Fruit fly (Drosophila melanogaster) whole organism, embryonic: ENCODE data around the gene Pa1.

Experiments used
- Adf1 ChIP-seq: fragments of 200-800 bp; sonication (Bioruptor generic); IDR thresholded peaks from 2 replicates; pipeline ENCODE4 v1.3.6; 2022; ENCODE audit warnings: missing biosample characterization, missing genetic modification characterization
- Antp ChIP-seq: fragments of 200-800 bp; sonication (Bioruptor generic); optimal IDR thresholded peaks from 3 replicates; lab custom pipeline; 2016; ENCODE audit warnings: missing biosample characterization, missing genetic modification characterization
- Bgb ChIP-seq: fragments of 200-800 bp; sonication (Bioruptor generic); IDR thresholded peaks from 2 replicates; pipeline ENCODE4 v1.3.6; 2022; ENCODE audit warnings: missing biosample characterization, missing genetic modification characterization; ENCODE audit not compliant: partially characterized antibody
- CG1024 ChIP-seq: fragments of 200-800 bp; sonication (Bioruptor generic); IDR thresholded peaks from 2 replicates; pipeline ENCODE4 v1.3.6; 2022; ENCODE audit warnings: missing biosample characterization, missing genetic modification characterization
- CG10654 ChIP-seq: fragments of 200-800 bp; sonication (Bioruptor generic); optimal IDR thresholded peaks from 2 replicates; lab custom pipeline; 2016; ENCODE audit warnings: missing biosample characterization, missing genetic modification characterization
- CG11398 ChIP-seq: fragments of 200-800 bp; sonication (Bioruptor generic); optimal IDR thresholded peaks from 2 replicates; lab custom pipeline; 2016; ENCODE audit warnings: missing biosample characterization, missing genetic modification characterization
- CG1529 ChIP-seq: fragments of 200-800 bp; sonication (Bioruptor generic); optimal IDR thresholded peaks from 3 replicates; lab custom pipeline; 2018; ENCODE audit warnings: missing biosample characterization, missing genetic modification characterization
- CG17328 ChIP-seq: fragments of 200-800 bp; sonication (Bioruptor generic); IDR thresholded peaks from 2 replicates; pipeline ENCODE4 v1.3.6; 2022; ENCODE audit warnings: missing biosample characterization, missing genetic modification characterization
- CG17912 ChIP-seq: fragments of 200-800 bp; sonication (Bioruptor generic); optimal IDR thresholded peaks from 2 replicates; lab custom pipeline; 2018; ENCODE audit warnings: missing biosample characterization, mild to moderate bottlenecking, missing genetic modification characterization
- CG31441 ChIP-seq: fragments of 200-800 bp; sonication (Bioruptor generic); IDR thresholded peaks from 2 replicates; pipeline ENCODE4 v1.3.6; 2022; ENCODE audit warnings: missing biosample characterization, missing genetic modification characterization
- CG32532 ChIP-seq: fragments of 200-800 bp; sonication (Bioruptor generic); IDR thresholded peaks from 2 replicates; pipeline ENCODE4 v1.3.6; 2022; ENCODE audit warnings: missing biosample characterization, missing genetic modification characterization
- CG4404 ChIP-seq: fragments of 200-800 bp; sonication (Bioruptor generic); IDR thresholded peaks from 2 replicates; pipeline ENCODE4 v1.3.6; 2022; ENCODE audit warnings: missing biosample characterization, missing genetic modification characterization
- CG5953 ChIP-seq: fragments of 200-800 bp; sonication (Bioruptor generic); IDR thresholded peaks from 2 replicates; pipeline ENCODE4 v1.3.6; 2022; ENCODE audit warnings: missing biosample characterization, missing genetic modification characterization
- CG6175 ChIP-seq: fragments of 200-800 bp; sonication (Bioruptor generic); IDR thresholded peaks from 3 replicates; pipeline ENCODE4 v1.3.6; 2022; ENCODE audit warnings: missing biosample characterization, missing genetic modification characterization
- CTCF ChIP-seq: fragments of 200-800 bp; sonication (Bioruptor generic); optimal IDR thresholded peaks from 2 replicates; lab custom pipeline; 2017; ENCODE audit warnings: missing biosample characterization, mild to moderate bottlenecking, missing genetic modification characterization, moderate library complexity
- Chrac-16 ChIP-seq: fragments of 200-800 bp; sonication (Bioruptor generic); optimal IDR thresholded peaks from 3 replicates; lab custom pipeline; 2016; ENCODE audit warnings: missing biosample characterization, missing genetic modification characterization
- CrebB ChIP-seq: fragments of 200-800 bp; sonication (Bioruptor generic); optimal IDR thresholded peaks from 3 replicates; lab custom pipeline; 2018; ENCODE audit warnings: missing biosample characterization, mild to moderate bottlenecking, missing genetic modification characterization
- ERR ChIP-seq: fragments of 200-800 bp; sonication (Bioruptor generic); optimal IDR thresholded peaks from 2 replicates; lab custom pipeline; 2016; ENCODE audit warnings: missing biosample characterization, missing genetic modification characterization
- Ets97D ChIP-seq: fragments of 200-800 bp; sonication (Bioruptor generic); optimal IDR thresholded peaks from 3 replicates; lab custom pipeline; 2016; ENCODE audit warnings: missing biosample characterization, missing genetic modification characterization
- HLH3B ChIP-seq: fragments of 200-800 bp; sonication (Bioruptor generic); IDR thresholded peaks from 2 replicates; pipeline ENCODE4 v1.3.6; 2022; ENCODE audit warnings: missing biosample characterization, missing genetic modification characterization
- Hr39 ChIP-seq: fragments of >200 bp; optimal IDR thresholded peaks from 2 replicates; lab custom pipeline; 2017
- Lhr ChIP-seq: fragments of 200-800 bp; sonication (Bioruptor generic); optimal IDR thresholded peaks from 3 replicates; lab custom pipeline; 2017; ENCODE audit warnings: mild to moderate bottlenecking, missing biosample characterization, missing genetic modification reagents, missing genetic modification characterization
- Med ChIP-seq: fragments of 200-800 bp; sonication (Bioruptor generic); peaks from one replicate; lab custom pipeline; 2016; ENCODE audit warnings: missing biosample characterization, missing genetic modification characterization, mild to moderate bottlenecking, inconsistent platforms, moderate library complexity
- Pdp1 ChIP-seq, 2 experiments: fragments of 200-800 bp; sonication (Bioruptor generic); optimal IDR thresholded peaks; 3 replicates each; lab custom pipeline; 2016; ENCODE audit warnings: missing biosample characterization in 2 of 2, missing genetic modification characterization in 2 of 2, mild to moderate bottlenecking in 1 of 2, moderate library complexity in 1 of 2
- Poxn ChIP-seq: fragments of 200-800 bp; sonication (Bioruptor generic); IDR thresholded peaks from 2 replicates; pipeline ENCODE4 v1.3.6; 2022; ENCODE audit warnings: missing biosample characterization, missing genetic modification characterization
- Rx ChIP-seq: fragments of 200-800 bp; sonication (Bioruptor generic); IDR thresholded peaks from 2 replicates; pipeline ENCODE4 v1.3.6; 2022; ENCODE audit warnings: missing biosample characterization, missing genetic modification characterization
- Stat92E ChIP-seq, 3 experiments: fragments of >200 bp in 2 of 3; fragments of 200-800 bp in 1 of 3; sonication (Bioruptor generic) in 1 of 3; optimal IDR thresholded peaks; 2 replicates each; lab custom pipeline; 2017 to 2019; ENCODE audit warnings: missing biosample characterization in 3 of 3, missing genetic modification characterization in 3 of 3, mild to moderate bottlenecking in 1 of 3, moderate library complexity in 1 of 3
- ash1 ChIP-seq: fragments of 200-800 bp; sonication (Bioruptor generic); optimal IDR thresholded peaks from 2 replicates; lab custom pipeline; 2018; ENCODE audit warnings: missing biosample characterization, mild to moderate bottlenecking, missing genetic modification characterization
- bigmax ChIP-seq: fragments of 200-800 bp; sonication (Bioruptor generic); optimal IDR thresholded peaks from 2 replicates; lab custom pipeline; 2018; ENCODE audit warnings: missing biosample characterization, mild to moderate bottlenecking, missing genetic modification characterization
- bsh ChIP-seq, 2 experiments: fragments of 200-800 bp; sonication (Bioruptor generic); optimal IDR thresholded peaks; 2 replicates each; lab custom pipeline; 2017 to 2018; ENCODE audit warnings: mild to moderate bottlenecking in 2 of 2, missing biosample characterization in 2 of 2, missing genetic modification characterization in 2 of 2, moderate library complexity in 1 of 2
- croc ChIP-seq: fragments of 200-800 bp; sonication (Bioruptor generic); conservative IDR thresholded peaks from 3 replicates; pipeline ENCODE4 v1.3.6; 2022; ENCODE audit warnings: missing biosample characterization, missing genetic modification characterization
- cwo ChIP-seq: fragments of 200-800 bp; sonication (Bioruptor generic); optimal IDR thresholded peaks from 3 replicates; lab custom pipeline; 2017; ENCODE audit warnings: missing biosample characterization, missing genetic modification characterization, mild to moderate bottlenecking, moderate library complexity, missing genetic modification reagents
- dati ChIP-seq: fragments of 200-800 bp; sonication (Bioruptor generic); IDR thresholded peaks from 2 replicates; pipeline ENCODE4 v1.3.6; 2022; ENCODE audit warnings: missing biosample characterization, missing genetic modification characterization
- esg ChIP-seq: fragments of 200-800 bp; sonication (Bioruptor generic); conservative IDR thresholded peaks from 2 replicates; pipeline ENCODE4 v1.3.6; 2022; ENCODE audit warnings: missing biosample characterization, missing genetic modification characterization
- fd64A ChIP-seq: fragments of 200-800 bp; sonication (Bioruptor generic); optimal IDR thresholded peaks from 3 replicates; lab custom pipeline; 2018; ENCODE audit warnings: missing biosample characterization, mild to moderate bottlenecking, missing genetic modification characterization
- gro ChIP-seq: fragments of 200-800 bp; sonication (Bioruptor generic); optimal IDR thresholded peaks from 2 replicates; lab custom pipeline; 2016; ENCODE audit warnings: missing biosample characterization, missing genetic modification characterization
- gt ChIP-seq: fragments of 200-800 bp; sonication (Bioruptor generic); IDR thresholded peaks from 2 replicates; pipeline ENCODE4 v1.3.6; 2022; ENCODE audit warnings: missing biosample characterization, missing genetic modification characterization
- hth ChIP-seq: fragments of >200 bp; optimal IDR thresholded peaks from 2 replicates; lab custom pipeline; 2017; ENCODE audit warnings: inconsistent platforms
- ind ChIP-seq: fragments of 200-800 bp; sonication (Bioruptor generic); optimal IDR thresholded peaks from 3 replicates; lab custom pipeline; 2016; ENCODE audit warnings: missing biosample characterization, missing genetic modification characterization
- kay ChIP-seq: fragments of 200-800 bp; sonication (Bioruptor generic); optimal IDR thresholded peaks from 2 replicates; lab custom pipeline; 2016; ENCODE audit warnings: missing biosample characterization, missing genetic modification characterization
- lmd ChIP-seq: fragments of 200-800 bp; sonication (Bioruptor generic); IDR thresholded peaks from 2 replicates; pipeline ENCODE4 v1.3.6; 2022; ENCODE audit warnings: missing biosample characterization, missing genetic modification characterization
- org-1 ChIP-seq: fragments of 200-800 bp; sonication (Bioruptor generic); optimal IDR thresholded peaks from 2 replicates; lab custom pipeline; 2017; ENCODE audit warnings: missing biosample characterization, missing genetic modification characterization
- run ChIP-seq: fragments of 200-800 bp; sonication (Bioruptor generic); optimal IDR thresholded peaks from 3 replicates; lab custom pipeline; 2018; ENCODE audit warnings: missing biosample characterization, mild to moderate bottlenecking, missing genetic modification characterization
- sens-2 ChIP-seq: fragments of 200-800 bp; sonication (Bioruptor generic); IDR thresholded peaks from 2 replicates; pipeline ENCODE4 v1.3.6; 2022; ENCODE audit warnings: missing biosample characterization, missing genetic modification characterization
- sisA ChIP-seq: fragments of 200-800 bp; sonication (Bioruptor generic); IDR thresholded peaks from 2 replicates; pipeline ENCODE4 v1.3.6; 2022; ENCODE audit warnings: missing biosample characterization, missing genetic modification characterization
- ssp ChIP-seq: fragments of 200-800 bp; sonication (Bioruptor generic); IDR thresholded peaks from 2 replicates; pipeline ENCODE4 v1.3.6; 2022; ENCODE audit warnings: missing biosample characterization, missing genetic modification characterization
- stwl ChIP-seq: fragments of 200-800 bp; sonication (Bioruptor generic); optimal IDR thresholded peaks from 3 replicates; lab custom pipeline; 2018; ENCODE audit warnings: missing biosample characterization, mild to moderate bottlenecking, missing genetic modification characterization, moderate library complexity
- sug ChIP-seq: fragments of 200-800 bp; optimal IDR thresholded peaks from 2 replicates; lab custom pipeline; 2019; ENCODE audit warnings: missing biosample characterization, mild to moderate bottlenecking, missing genetic modification characterization, moderate library complexity
- tgo ChIP-seq: fragments of 200-800 bp; sonication (Bioruptor generic); IDR thresholded peaks from 3 replicates; pipeline ENCODE4 v1.3.6; 2022; ENCODE audit warnings: missing biosample characterization, missing genetic modification characterization
- zen ChIP-seq: fragments of 200-800 bp; sonication (Bioruptor generic); optimal IDR thresholded peaks from 3 replicates; lab custom pipeline; 2018; ENCODE audit warnings: missing biosample characterization, mild to moderate bottlenecking, missing genetic modification characterization, moderate library complexity
- zf30C ChIP-seq: fragments of 200-800 bp; sonication (Bioruptor generic); optimal IDR thresholded peaks from 3 replicates; lab custom pipeline; 2018; ENCODE audit warnings: missing biosample characterization, mild to moderate bottlenecking, missing genetic modification characterization
- zfh1 ChIP-seq: fragments of 200-800 bp; sonication (Bioruptor generic); IDR thresholded peaks from 3 replicates; pipeline ENCODE4 v1.3.6; 2022; ENCODE audit warnings: missing biosample characterization, missing genetic modification characterization
- zfh2 ChIP-seq: fragments of 200-800 bp; sonication (Bioruptor generic); optimal IDR thresholded peaks from 2 replicates; lab custom pipeline; 2016; ENCODE audit warnings: missing biosample characterization, missing genetic modification characterization

Pa1 gene

DNA sequence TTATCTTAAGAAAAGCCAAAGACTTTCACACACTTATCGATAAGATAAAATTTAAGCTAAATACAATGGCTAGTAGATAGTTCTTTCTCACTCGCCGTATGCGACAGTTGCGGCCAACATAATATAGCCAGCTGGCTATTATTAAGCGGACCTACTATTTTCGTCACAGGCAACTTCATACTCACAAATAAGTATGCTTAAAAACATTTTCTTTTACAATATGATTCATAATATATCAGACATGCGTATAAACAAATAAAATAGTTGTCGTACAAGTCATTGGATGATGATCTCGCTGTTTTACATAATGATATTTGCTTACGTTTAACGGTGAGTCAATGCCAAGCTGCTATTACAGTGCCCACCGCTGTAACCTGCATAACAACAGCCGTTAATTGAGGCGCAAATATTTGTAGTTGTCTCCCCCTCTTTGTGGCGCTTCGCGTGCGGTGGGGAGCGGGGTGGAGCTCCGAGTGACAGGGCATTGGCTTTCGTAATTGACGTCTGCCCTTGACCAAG is 32.8 kb upstream of the Pa1 start (continued):
- TF ChIP-seq cwo (GFP tag; lab: Kevin White, UChicago) = peak; percentile 61
- TF ChIP-seq CTCF = peak; percentile 8
- TF ChIP-seq Bgb (GFP tag; lab: Robert Waterston, UW) = no peak
- TF ChIP-seq Adf1 (GFP tag; lab: Robert Waterston, UW) = no peak
- TF ChIP-seq zfh2 (GFP tag; lab: Kevin White, UChicago) = peak; percentile 42
- peak; percentile 67 for TF ChIP-seq esg
- peak; percentile 76 for TF ChIP-seq lmd (GFP tag; lab: Robert Waterston, UW)
- no peak for TF ChIP-seq gt (GFP tag; lab: Robert Waterston, UW)
- TF ChIP-seq Poxn (GFP tag; lab: Robert Waterston, UW) = no peak
- peak; percentile 76 for TF ChIP-seq CG32532 (GFP tag; lab: Robert Waterston, UW)
- TF ChIP-seq CG4404 (GFP tag; lab: Robert Waterston, UW) = no peak
- TF ChIP-seq bigmax (GFP tag; lab: Kevin White, UChicago) = no peak
- TF ChIP-seq stwl = no peak
- no peak for TF ChIP-seq Ets97D (GFP tag; lab: Kevin White, UChicago)
- peak; percentile 34 for TF ChIP-seq CG11398 (GFP tag; lab: Kevin White, UChicago)
- no peak for TF ChIP-seq CG6175 (GFP tag; lab: Robert Waterston, UW)
- peak; percentile 47 for TF ChIP-seq CG17328 (GFP tag; lab: Robert Waterston, UW)
- TF ChIP-seq gro (GFP tag; lab: Kevin White, UChicago) = peak; percentile 63
- TF ChIP-seq fd64A (GFP tag; lab: Kevin White, UChicago) = peak; percentile 26
- TF ChIP-seq dati = 0 out of 2 replicates have a peak, but pooled peaks have one; percentile 28
- TF ChIP-seq sens-2 (GFP tag; lab: Robert Waterston, UW) = no peak
- TF ChIP-seq croc (GFP tag; lab: Robert Waterston, UW) = no peak; the same call in 2 of the 3 replicates
- TF ChIP-seq CG1529 (GFP tag; lab: Kevin White, UChicago) = peak; percentile 57
- TF ChIP-seq Pdp1 (GFP tag; optimal IDR thresholded peaks at IDR 0.05; lab: Kevin White, UChicago) = peak; percentile 67 to 88
- peak; percentile 94 for TF ChIP-seq Med
- no peak for TF ChIP-seq CG17912 (GFP tag; lab: Kevin White, UChicago)
- no peak for TF ChIP-seq CG1024 (GFP tag; lab: Robert Waterston, UW)
- TF ChIP-seq Stat92E (GFP tag; optimal IDR thresholded peaks at IDR 0.05; lab: Kevin White, UChicago) = no peak
- peak; percentile 36; the same call in 2 of the 3 replicates for TF ChIP-seq zfh1
- TF ChIP-seq tgo (GFP tag; lab: Robert Waterston, UW) = peak; percentile 42; the same call in 2 of the 3 replicates
- TF ChIP-seq bsh (GFP tag; optimal IDR thresholded peaks at IDR 0.05; lab: Kevin White, UChicago) = peak; percentile 8 to 68
- peak; percentile 47 for TF ChIP-seq Rx (GFP tag; lab: Robert Waterston, UW)
- no peak for TF ChIP-seq hth (lab: Kevin White, UChicago)
- peak; percentile 54 for TF ChIP-seq CG31441 (GFP tag; lab: Robert Waterston, UW)
- TF ChIP-seq zf30C (GFP tag; lab: Kevin White, UChicago) = no peak
- peak; percentile 58 for TF ChIP-seq ind (GFP tag; lab: Kevin White, UChicago)
- TF ChIP-seq HLH3B = peak; percentile 70
- TF ChIP-seq sisA (GFP tag; lab: Robert Waterston, UW) = peak; percentile 59
- TF ChIP-seq Chrac-16 (GFP tag; lab: Kevin White, UChicago) = peak; percentile 43
- TF ChIP-seq ash1 = no peak
- peak; percentile 47 for TF ChIP-seq run (tag; lab: Kevin White, UChicago)
- no peak for TF ChIP-seq Lhr (GFP tag; lab: Kevin White, UChicago)
- TF ChIP-seq zen = peak; percentile 15
- no peak for TF ChIP-seq ssp (GFP tag; lab: Robert Waterston, UW)
- peak; percentile 62 for TF ChIP-seq sug (tag; lab: Kevin White, UChicago)
- peak; percentile 29 for TF ChIP-seq CG10654
- peak; percentile 67 for TF ChIP-seq org-1 (GFP tag; lab: Kevin White, UChicago)
- TF ChIP-seq CG5953 = no peak
- TF ChIP-seq ERR (GFP tag; lab: Kevin White, UChicago) = no peak
- peak; percentile 78 for TF ChIP-seq kay
- peak; percentile 65 for TF ChIP-seq CrebB
- TF ChIP-seq Antp (GFP tag; lab: Kevin White, UChicago) = peak; percentile 41
- TF ChIP-seq Hr39 (lab: Kevin White, UChicago) = no peak
